Fruit fly (Drosophila melanogaster) whole organism, adult: ENCODE results near the gene CG33631.

Experiments used
- CG1620 ChIP-seq: fragments of 200-800 bp; sonication (Bioruptor generic); optimal IDR thresholded peaks from 2 replicates; lab custom pipeline; 2016; ENCODE audit warnings: missing biosample characterization, missing genetic modification characterization
- CG33017 ChIP-seq: fragments of 200-800 bp; sonication (Bioruptor generic); optimal IDR thresholded peaks from 2 replicates; lab custom pipeline; 2018; ENCODE audit warnings: missing biosample characterization, mild to moderate bottlenecking, missing genetic modification characterization, moderate library complexity
- CG5204 ChIP-seq: fragments of 200-800 bp; sonication (Bioruptor generic); optimal IDR thresholded peaks from 2 replicates; lab custom pipeline; 2016; ENCODE audit warnings: missing biosample characterization, missing genetic modification characterization
- CG7045 ChIP-seq: fragments of 200-800 bp; sonication (Bioruptor generic); optimal IDR thresholded peaks from 2 replicates; lab custom pipeline; 2017; ENCODE audit warnings: missing biosample characterization, mild to moderate bottlenecking, missing genetic modification characterization
- Mnt ChIP-seq: fragments of 200-800 bp; sonication (Bioruptor generic); optimal IDR thresholded peaks from 2 replicates; lab custom pipeline; 2016; ENCODE audit warnings: missing biosample characterization, mild to moderate bottlenecking, missing genetic modification characterization
- cic ChIP-seq: fragments of 200-800 bp; sonication (Bioruptor generic); optimal IDR thresholded peaks from 2 replicates; lab custom pipeline; 2017; ENCODE audit warnings: missing biosample characterization, mild to moderate bottlenecking, missing genetic modification characterization, moderate library complexity
- kay ChIP-seq: fragments of 200-800 bp; sonication (Bioruptor generic); peaks from one replicate; lab custom pipeline; 2016; ENCODE audit warnings: missing biosample characterization, missing genetic modification characterization, borderline replicate concordance
- ovo ChIP-seq: fragments of 200-800 bp; sonication (Bioruptor generic); optimal IDR thresholded peaks from 2 replicates; lab custom pipeline; 2016; ENCODE audit warnings: missing biosample characterization, missing genetic modification characterization
- pad ChIP-seq: fragments of 200-800 bp; sonication (Bioruptor generic); optimal IDR thresholded peaks from 3 replicates; lab custom pipeline; 2017; ENCODE audit warnings: missing biosample characterization, missing genetic modification characterization, mild to moderate bottlenecking, moderate library complexity, missing genetic modification reagents

dm6 chr3R:10108289-10108928 lies 44.6 kb downstream of the CG33631 start:
- TF ChIP-seq CG1620 (GFP tag; lab: Kevin White, UChicago) (no peak), CG33017 (tag; lab: Kevin White, UChicago) (no peak), ovo (GFP tag; lab: Kevin White, UChicago) (no peak), Mnt (GFP tag; lab: Kevin White, UChicago) (no peak), kay (GFP tag; lab: Kevin White, UChicago) (no peak), pad (GFP tag; lab: Kevin White, UChicago) (no peak), CG7045 (no peak), cic (GFP tag; lab: Kevin White, UChicago) (no peak), CG5204 (no peak)
